Worm (Caenorhabditis elegans): Measurements from ENCODE around the gene F08G5.3.

ce11 chrIV:12399983-12400382, 17.4 kb downstream of the F08G5.3 start:
- no peak for TF ChIP-seq C38D4.7 (GFP tag; optimal IDR thresholded peaks at IDR 0.05)
- TF ChIP-seq nhr-11 (tag; optimal IDR thresholded peaks at IDR 0.05): no peak
- TF ChIP-seq syd-9 (tag; optimal IDR thresholded peaks at IDR 0.05): no peak
- TF ChIP-seq nfya-1 (tag; optimal IDR thresholded peaks at IDR 0.05): no peak
- TF ChIP-seq pros-1 (tag; optimal IDR thresholded peaks at IDR 0.05): no peak
- no peak for TF ChIP-seq fkh-10 (GFP tag; optimal IDR thresholded peaks at IDR 0.05)
- no peak for TF ChIP-seq elt-4 (tag; optimal IDR thresholded peaks at IDR 0.05)
- no peak for TF ChIP-seq dve-1 (tag; optimal IDR thresholded peaks at IDR 0.05)
- TF ChIP-seq pha-4 (tag; optimal IDR thresholded peaks at IDR 0.05): no peak
- no peak for TF ChIP-seq ama-1 (optimal IDR thresholded peaks at IDR 0.05)
- no peak for TF ChIP-seq ets-4 (tag; optimal IDR thresholded peaks at IDR 0.05)
- no peak for TF ChIP-seq ceh-34 (tag; optimal IDR thresholded peaks at IDR 0.05)
- no peak for TF ChIP-seq lin-11 (tag; optimal IDR thresholded peaks at IDR 0.05)
- no peak for TF ChIP-seq hlh-30 (tag; optimal IDR thresholded peaks at IDR 0.05; ENCODE audit: insufficient read depth)
